Worm (Caenorhabditis elegans) whole organism, L4 larva: ENCODE results near the gene Y38E10A.8.
"Not testable (repeated sequence)": the region's sequence is repeated elsewhere in the genome, so short reads cannot be mapped to it uniquely, and the experiment has no call there.

Source experiments
- F10B5.3 ChIP-seq: sonication (generic microtip); optimal IDR thresholded peaks from 2 replicates; lab custom pipeline; 2016; ENCODE audit warnings: mild to moderate bottlenecking, missing genetic modification characterization, missing compliant biosample characterization
- F37D6.2 ChIP-seq: sonication (generic microtip); optimal IDR thresholded peaks from 2 replicates; lab custom pipeline; 2016; ENCODE audit warnings: mild to moderate bottlenecking, missing genetic modification characterization, missing compliant biosample characterization
- F44E2.7 ChIP-seq: fragments of 200-800 bp; sonication (Bioruptor generic); IDR thresholded peaks from 2 replicates; pipeline ENCODE4 v2.1.2; 2022; ENCODE audit warnings: missing genetic modification characterization, missing compliant biosample characterization
- R02D3.7 ChIP-seq: fragments of 150-350 bp; sonication (generic microtip); optimal IDR thresholded peaks from 3 replicates; lab custom pipeline; 2014; ENCODE audit warnings: missing biosample characterization, missing genetic modification characterization
- Y105C5A.15 ChIP-seq: fragments of 200-800 bp; sonication (Bioruptor generic); IDR thresholded peaks from 2 replicates; pipeline ENCODE4 v1.3.6; 2022; ENCODE audit warnings: missing genetic modification characterization, missing compliant biosample characterization
- Y75B8A.6 ChIP-seq: fragments of 200-800 bp; sonication (Bioruptor generic); IDR thresholded peaks from 2 replicates; pipeline ENCODE4 v1.3.6; 2022; ENCODE audit warnings: missing genetic modification reagents, missing genetic modification characterization, missing compliant biosample characterization
- aly-2 ChIP-seq: sonication (generic microtip); optimal IDR thresholded peaks from 2 replicates; lab custom pipeline; 2018; ENCODE audit warnings: missing biosample characterization, missing genetic modification characterization
- arid-1 ChIP-seq: fragments of 200-800 bp; sonication (Bioruptor generic); conservative IDR thresholded peaks from 2 replicates; pipeline ENCODE4 v1.3.6; 2022; ENCODE audit warnings: missing genetic modification reagents, missing genetic modification characterization, missing compliant biosample characterization
- ceh-20 ChIP-seq: fragments of 200-800 bp; sonication (Bioruptor generic); IDR thresholded peaks from 2 replicates; pipeline ENCODE4 v1.3.6; 2022; ENCODE audit warnings: missing genetic modification reagents, missing genetic modification characterization, missing compliant biosample characterization
- ceh-28 ChIP-seq: fragments of 150-350 bp; optimal IDR thresholded peaks from 2 replicates; lab custom pipeline; 2014; ENCODE audit warnings: missing biosample characterization, missing genetic modification reagents, missing genetic modification characterization
- ceh-44 ChIP-seq: fragments of 200-800 bp; sonication (Bioruptor generic); IDR thresholded peaks from 2 replicates; pipeline ENCODE4 v1.3.6; 2022; ENCODE audit warnings: missing genetic modification reagents, missing genetic modification characterization, missing compliant biosample characterization
- daf-12 ChIP-seq: fragments of 150-350 bp; optimal IDR thresholded peaks from 2 replicates; lab custom pipeline; 2014; ENCODE audit warnings: missing biosample characterization, missing genetic modification reagents, missing genetic modification characterization
- daf-19 ChIP-seq: fragments of 200-800 bp; sonication (Bioruptor generic); conservative IDR thresholded peaks from 2 replicates; pipeline ENCODE4 v1.3.6; 2022; ENCODE audit warnings: missing genetic modification characterization, missing compliant biosample characterization
- dmd-9 ChIP-seq: fragments of 200-800 bp; sonication (Bioruptor generic); IDR thresholded peaks from 2 replicates; pipeline ENCODE4 v1.3.6; 2022; ENCODE audit warnings: missing genetic modification reagents, missing genetic modification characterization, missing compliant biosample characterization
- duxl-1 ChIP-seq: sonication (generic microtip); optimal IDR thresholded peaks from 2 replicates; lab custom pipeline; 2016; ENCODE audit warnings: mild to moderate bottlenecking, missing genetic modification characterization, moderate library complexity, missing compliant biosample characterization; ENCODE audit not compliant: poor library complexity
- egl-43 ChIP-seq: fragments of 200-800 bp; sonication (Bioruptor generic); IDR thresholded peaks from 2 replicates; pipeline ENCODE4 v1.3.6; 2022; ENCODE audit warnings: missing genetic modification reagents, missing genetic modification characterization, missing compliant biosample characterization
- hlh-11 ChIP-seq: fragments of 200-800 bp; sonication (Bioruptor generic); optimal IDR thresholded peaks from 2 replicates; lab custom pipeline; 2018; ENCODE audit warnings: mild to moderate bottlenecking, missing genetic modification characterization, missing compliant biosample characterization
- hmg-1.1 ChIP-seq: fragments of 200-800 bp; sonication (Bioruptor generic); IDR thresholded peaks from 2 replicates; pipeline ENCODE4 v1.3.6; 2022; ENCODE audit warnings: missing genetic modification reagents, missing genetic modification characterization, missing compliant biosample characterization
- lin-1 ChIP-seq: fragments of 200-800 bp; sonication (Bioruptor generic); IDR thresholded peaks from 2 replicates; pipeline ENCODE4 v1.3.6; 2022; ENCODE audit warnings: missing genetic modification reagents, missing genetic modification characterization, missing compliant biosample characterization
- lin-15B ChIP-seq: fragments of 150-350 bp; sonication (generic microtip); optimal IDR thresholded peaks from 3 replicates; lab custom pipeline; 2014; ENCODE audit warnings: missing biosample characterization, missing genetic modification characterization
- lin-29 ChIP-seq: fragments of 200-800 bp; sonication (Bioruptor generic); IDR thresholded peaks from 2 replicates; pipeline ENCODE4 v1.3.6; 2022; ENCODE audit warnings: missing genetic modification reagents, missing genetic modification characterization, missing compliant biosample characterization
- lin-38 ChIP-seq: fragments of 200-800 bp; sonication (Bioruptor generic); IDR thresholded peaks from 2 replicates; pipeline ENCODE4 v1.3.6; 2022; ENCODE audit warnings: missing genetic modification reagents, missing genetic modification characterization, missing compliant biosample characterization
- lin-39 ChIP-seq: fragments of 150-350 bp; optimal IDR thresholded peaks from 2 replicates; lab custom pipeline; 2014; ENCODE audit warnings: missing biosample characterization, missing genetic modification reagents, missing genetic modification characterization
- madf-5 ChIP-seq, 2 experiments: fragments of 200-800 bp; sonication (Bioruptor generic); IDR thresholded peaks; 2 replicates each; pipeline ENCODE4 v1.3.6; 2022; ENCODE audit warnings: missing compliant biosample characterization in 2 of 2, missing genetic modification characterization in 2 of 2
- mdl-1 ChIP-seq, 2 experiments: fragments of 150-350 bp in 1 of 2; sonication (generic microtip) in 1 of 2; optimal IDR thresholded peaks; 2 replicates each; lab custom pipeline; 2014 to 2017; ENCODE audit warnings: missing biosample characterization in 2 of 2, missing genetic modification characterization in 2 of 2
- mxl-2 ChIP-seq: fragments of 200-800 bp; sonication (Bioruptor generic); conservative IDR thresholded peaks from 2 replicates; pipeline ENCODE4 v1.3.6; 2022; ENCODE audit warnings: missing genetic modification reagents, missing genetic modification characterization, missing compliant biosample characterization
- mxl-3 ChIP-seq: fragments of 200-800 bp; sonication (Bioruptor generic); optimal IDR thresholded peaks from 2 replicates; lab custom pipeline; 2018; ENCODE audit warnings: mild to moderate bottlenecking, missing genetic modification characterization, missing compliant biosample characterization
- nhr-10 ChIP-seq: fragments of 150-350 bp; optimal IDR thresholded peaks from 2 replicates; lab custom pipeline; 2014; ENCODE audit warnings: missing biosample characterization, missing genetic modification characterization
- nhr-102 ChIP-seq: sonication (generic microtip); optimal IDR thresholded peaks from 2 replicates; lab custom pipeline; 2016; ENCODE audit warnings: mild to moderate bottlenecking, missing genetic modification characterization, moderate library complexity, missing compliant biosample characterization
- nhr-11 ChIP-seq: fragments of 150-350 bp; optimal IDR thresholded peaks from 2 replicates; lab custom pipeline; 2014; ENCODE audit warnings: missing biosample characterization, missing genetic modification characterization
- nhr-28 ChIP-seq: fragments of 150-350 bp; optimal IDR thresholded peaks from 2 replicates; lab custom pipeline; 2014; ENCODE audit warnings: missing biosample characterization, missing genetic modification characterization
- nhr-41 ChIP-seq: fragments of 200-800 bp; sonication (Bioruptor generic); IDR thresholded peaks from 2 replicates; pipeline ENCODE4 v1.3.6; 2022; ENCODE audit warnings: missing genetic modification reagents, missing genetic modification characterization, missing compliant biosample characterization
- nhr-48 ChIP-seq: sonication (generic microtip); optimal IDR thresholded peaks from 2 replicates; lab custom pipeline; 2016; ENCODE audit warnings: mild to moderate bottlenecking, missing genetic modification characterization, missing compliant biosample characterization
- nhr-76 ChIP-seq: fragments of 150-350 bp; optimal IDR thresholded peaks from 2 replicates; lab custom pipeline; 2014; ENCODE audit warnings: missing biosample characterization, missing genetic modification characterization
- pha-4 ChIP-seq, 2 experiments: fragments of 150-350 bp in 1 of 2; fragments of 200-800 bp in 1 of 2; sonication (Bioruptor generic) in 1 of 2; IDR thresholded peaks in 1 of 2; optimal IDR thresholded peaks in 1 of 2; 2 replicates each; pipeline versions ENCODE4 v1.3.6 to Lab custom; 2014 to 2022; ENCODE audit warnings: missing genetic modification characterization in 2 of 2, missing genetic modification reagents in 2 of 2, missing biosample characterization in 1 of 2, missing compliant biosample characterization in 1 of 2
- saeg-2 ChIP-seq: fragments of 200-800 bp; sonication (Bioruptor generic); IDR thresholded peaks from 2 replicates; pipeline ENCODE4 v1.3.6; 2022; ENCODE audit warnings: missing genetic modification reagents, missing genetic modification characterization, missing compliant biosample characterization
- sdz-12 ChIP-seq: fragments of 200-800 bp; sonication (Bioruptor generic); optimal IDR thresholded peaks from 2 replicates; lab custom pipeline; 2018; ENCODE audit warnings: mild to moderate bottlenecking, missing genetic modification characterization, missing compliant biosample characterization
- set-16 ChIP-seq: fragments of 200-800 bp; sonication (Bioruptor generic); IDR thresholded peaks from 2 replicates; pipeline ENCODE4 v1.3.6; 2022; ENCODE audit warnings: missing genetic modification reagents, missing genetic modification characterization, missing compliant biosample characterization
- snpc-1.2 ChIP-seq: fragments of 200-800 bp; sonication (Bioruptor generic); IDR thresholded peaks from 2 replicates; pipeline ENCODE4 v1.3.6; 2022; ENCODE audit warnings: missing genetic modification reagents, missing genetic modification characterization, missing compliant biosample characterization
- snpc-4 ChIP-seq: fragments of 150-350 bp; optimal IDR thresholded peaks from 2 replicates; lab custom pipeline; 2014; ENCODE audit warnings: missing biosample characterization, missing genetic modification characterization
- spr-1 ChIP-seq: sonication (generic microtip); optimal IDR thresholded peaks from 2 replicates; lab custom pipeline; 2016; ENCODE audit warnings: mild to moderate bottlenecking, missing genetic modification characterization, missing compliant biosample characterization
- spr-3 ChIP-seq: fragments of 200-800 bp; sonication (Bioruptor generic); optimal IDR thresholded peaks from 2 replicates; lab custom pipeline; 2018; ENCODE audit warnings: mild to moderate bottlenecking, missing genetic modification characterization, missing compliant biosample characterization
- tag-97 ChIP-seq: fragments of 200-800 bp; sonication (Bioruptor generic); IDR thresholded peaks from 2 replicates; pipeline ENCODE4 v1.3.6; 2022; ENCODE audit warnings: missing genetic modification characterization, missing compliant biosample characterization
- tra-1 ChIP-seq: fragments of 200-800 bp; sonication (Bioruptor generic); IDR thresholded peaks from 2 replicates; pipeline ENCODE4 v1.3.6; 2022; ENCODE audit warnings: missing genetic modification reagents, missing genetic modification characterization, missing compliant biosample characterization
- unc-62 ChIP-seq, 3 experiments: fragments of 150-350 bp in 1 of 3; sonication (generic microtip); optimal IDR thresholded peaks in 2 of 3; peaks in 1 of 3; 1 replicate in 1 of 3; 2 replicates in 2 of 3; lab custom pipeline; 2014 to 2017; ENCODE audit warnings: missing biosample characterization in 3 of 3, missing genetic modification characterization in 3 of 3, missing genetic modification reagents in 3 of 3, missing genotype in 1 of 3
- vab-7 ChIP-seq: fragments of 200-800 bp; sonication (Bioruptor generic); IDR thresholded peaks from 2 replicates; pipeline ENCODE4 v1.3.6; 2022; ENCODE audit warnings: missing genetic modification reagents, missing genetic modification characterization, missing compliant biosample characterization
- zip-11 ChIP-seq: fragments of 200-800 bp; sonication (Bioruptor generic); IDR thresholded peaks from 2 replicates; pipeline ENCODE4 v1.3.6; 2022; ENCODE audit warnings: missing genetic modification characterization, missing compliant biosample characterization
- ztf-7 ChIP-seq: fragments of 150-350 bp; optimal IDR thresholded peaks from 2 replicates; lab custom pipeline; 2014; ENCODE audit warnings: missing biosample characterization, missing genetic modification characterization

Gene Y38E10A.8

ce11 chrII:12624433-12624832 lies 17.4 kb downstream of the Y38E10A.8 start, which contains the start of gene Y38E10A.14:
Y38E10A.14 (minus strand) TSS chrII:12624533.
- TF ChIP-seq F10B5.3 (tag; lab: Kevin White, UChicago); spr-1 (tag; lab: Kevin White, UChicago); Y75B8A.6 (GFP tag; lab: Robert Waterston, UW): not testable (repeated sequence)

DNA sequence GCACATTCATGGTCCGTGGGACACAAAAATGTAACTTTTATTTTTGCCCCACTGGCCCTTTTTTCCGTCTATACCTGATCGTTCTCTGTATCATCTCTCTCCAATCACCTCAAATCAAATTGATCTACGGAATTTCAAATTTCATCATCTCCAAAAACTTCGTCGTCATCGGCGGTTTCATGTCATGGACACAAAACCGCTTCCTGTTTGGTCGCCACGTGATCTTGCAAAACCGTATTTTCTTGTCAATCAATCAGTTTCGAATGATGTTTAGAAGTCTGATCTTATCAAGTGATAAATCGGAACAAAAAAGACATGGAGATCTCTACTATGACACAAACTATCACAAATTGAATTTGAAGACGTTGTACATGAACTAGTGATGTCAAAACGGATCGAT lies 18.7 kb downstream of the Y38E10A.8 start:
- no peak for TF ChIP-seq lin-38 (GFP tag; lab: Robert Waterston, UW)
- no peak for TF ChIP-seq mxl-2 (GFP tag; lab: Robert Waterston, UW)
- no peak for TF ChIP-seq Y105C5A.15 (GFP tag; lab: Robert Waterston, UW)
- no peak for TF ChIP-seq vab-7
- no peak for TF ChIP-seq lin-15B (tag; lab: Kevin White, UChicago)
- no peak for TF ChIP-seq ceh-28 (tag; lab: Kevin White, UChicago)
- TF ChIP-seq F44E2.7, result no peak
- peak; percentile 68 for TF ChIP-seq mxl-3 (GFP tag; lab: Kevin White, UChicago)
- no peak for TF ChIP-seq tag-97 (GFP tag; lab: Robert Waterston, UW)
- peak; percentile 90 for TF ChIP-seq nhr-28 (tag; lab: Kevin White, UChicago)
- no peak for TF ChIP-seq R02D3.7 (tag; lab: Kevin White, UChicago)
- no peak for TF ChIP-seq daf-19 (GFP tag; lab: Robert Waterston, UW)
- TF ChIP-seq sdz-12, result no peak
- peak in 1 of 2 experiments; percentile 97 for TF ChIP-seq unc-62 (GFP tag; optimal IDR thresholded peaks at IDR 0.05 in 1 of 2; lab: Kevin White, UChicago)
- no peak for TF ChIP-seq unc-62 (tag; optimal IDR thresholded peaks at IDR 0.05; lab: Kevin White, UChicago)
- no peak for TF ChIP-seq zip-11 (GFP tag; lab: Robert Waterston, UW)
- no peak for TF ChIP-seq arid-1
- TF ChIP-seq saeg-2 (GFP tag; lab: Robert Waterston, UW), result no peak
- TF ChIP-seq F10B5.3 (tag; lab: Kevin White, UChicago), result no peak
- TF ChIP-seq snpc-1.2, result no peak
- no peak for TF ChIP-seq ceh-44 (GFP tag; lab: Robert Waterston, UW)
- TF ChIP-seq duxl-1 (tag; lab: Kevin White, UChicago), result no peak
- no peak for TF ChIP-seq hmg-1.1 (GFP tag; lab: Robert Waterston, UW)
- TF ChIP-seq nhr-48 (tag; lab: Kevin White, UChicago), result peak; percentile 70
- TF ChIP-seq lin-39 (tag; lab: Kevin White, UChicago), result no peak
- peak; percentile 76 for TF ChIP-seq hlh-11 (tag; lab: Kevin White, UChicago)
- 0 out of 2 replicates have a peak, but pooled peaks have one; percentile 19 for TF ChIP-seq ceh-20 (GFP tag; lab: Robert Waterston, UW)
- TF ChIP-seq nhr-76 (tag; lab: Kevin White, UChicago), result peak; percentile 41
- TF ChIP-seq mdl-1 (tag; optimal IDR thresholded peaks at IDR 0.05; lab: Kevin White, UChicago), result peak; percentile 35 to 85
- no peak for TF ChIP-seq ztf-7 (tag; lab: Kevin White, UChicago)
- TF ChIP-seq nhr-41 (GFP tag; lab: Robert Waterston, UW), result no peak
- no peak for TF ChIP-seq egl-43 (GFP tag; lab: Robert Waterston, UW)
- no peak for TF ChIP-seq lin-29
- TF ChIP-seq spr-3 (GFP tag; lab: Kevin White, UChicago), result no peak
- TF ChIP-seq F37D6.2, result no peak
- no peak for TF ChIP-seq set-16 (GFP tag; lab: Robert Waterston, UW)
- no peak for TF ChIP-seq madf-5 (GFP tag; IDR thresholded peaks at IDR 0.05; lab: Robert Waterston, UW)
- no peak for TF ChIP-seq daf-12 (tag; lab: Kevin White, UChicago)
- TF ChIP-seq lin-1 (GFP tag; lab: Robert Waterston, UW), result no peak
- TF ChIP-seq tra-1 (GFP tag; lab: Robert Waterston, UW), result no peak
- no peak for TF ChIP-seq Y75B8A.6 (GFP tag; lab: Robert Waterston, UW)
- peak; percentile 10 for TF ChIP-seq nhr-10 (tag; lab: Kevin White, UChicago)
- TF ChIP-seq snpc-4, result no peak
- no peak for TF ChIP-seq nhr-102 (tag; lab: Kevin White, UChicago)
- TF ChIP-seq nhr-11 (tag; lab: Kevin White, UChicago), result no peak
- no peak for TF ChIP-seq aly-2
- TF ChIP-seq dmd-9 (GFP tag; lab: Robert Waterston, UW), result no peak
- TF ChIP-seq pha-4 (GFP tag; IDR thresholded peaks at IDR 0.05; lab: Robert Waterston, UW), result no peak
- no peak for TF ChIP-seq pha-4 (tag; optimal IDR thresholded peaks at IDR 0.05; lab: Kevin White, UChicago)
